Worm (Caenorhabditis elegans): ENCODE measurements around the gene C27D6.3.

C27D6.3 gene

ce11 chrII:5187469-5187868 lies 13.2 kb upstream of the C27D6.3 start, which contains the start of gene crh-2:
Gene crh-2, minus strand, starts transcription at chrII:5187569.
- TF ChIP-seq unc-62 (GFP tag; optimal IDR thresholded peaks at IDR 0.05): no peak

ce11 chrII:5186870-5187269 lies 12.6 kb upstream of the C27D6.3 start:
- TF ChIP-seq unc-62 (GFP tag; optimal IDR thresholded peaks at IDR 0.05): no peak

ce11 chrII:5185955-5186539 lies 11.8 kb upstream of the C27D6.3 start:
- no peak for TF ChIP-seq unc-62 (GFP tag; optimal IDR thresholded peaks at IDR 0.05)

- no peak for TF ChIP-seq unc-62 (GFP tag; optimal IDR thresholded peaks at IDR 0.05)
Observed at ce11 chrII:5184661-5185545, 10.6 kb upstream of the C27D6.3 start.

ce11 chrII:5183207-5183606 lies 8.9 kb upstream of the C27D6.3 start:
- TF ChIP-seq unc-62 (GFP tag; optimal IDR thresholded peaks at IDR 0.05): no peak

ce11 chrII:5182451-5182850 lies 8.2 kb upstream of the C27D6.3 start:
- no peak for TF ChIP-seq unc-62 (GFP tag; optimal IDR thresholded peaks at IDR 0.05)

DNA sequence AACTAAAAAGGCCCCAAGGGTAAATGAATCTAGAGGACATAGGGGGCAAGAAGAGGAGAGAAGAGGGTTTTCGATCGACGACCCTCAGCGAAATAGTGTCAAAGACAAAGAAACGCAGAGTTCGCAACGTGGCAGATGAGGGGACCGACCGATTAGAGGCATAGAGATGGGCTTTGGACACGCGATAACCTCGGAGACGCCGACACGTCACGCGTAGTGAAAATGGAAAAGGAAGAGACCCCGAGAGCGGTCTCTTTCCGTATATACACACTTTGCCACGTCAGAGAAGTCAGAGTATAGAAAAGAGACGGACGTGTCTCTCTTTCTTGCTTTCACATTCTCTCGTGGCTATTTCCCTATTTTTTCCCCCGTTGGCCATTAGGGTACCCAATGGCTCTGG lies 7.2 kb upstream of the C27D6.3 start:
- TF ChIP-seq unc-62 (GFP tag; optimal IDR thresholded peaks at IDR 0.05): no peak

- no peak for TF ChIP-seq unc-62 (GFP tag; optimal IDR thresholded peaks at IDR 0.05)
Observed at ce11 chrII:5180272-5180671, 6.0 kb upstream of the C27D6.3 start.

ce11 chrII:5178609-5179008 lies 4.3 kb upstream of the C27D6.3 start:
- TF ChIP-seq unc-62 (GFP tag; optimal IDR thresholded peaks at IDR 0.05): no peak

DNA sequence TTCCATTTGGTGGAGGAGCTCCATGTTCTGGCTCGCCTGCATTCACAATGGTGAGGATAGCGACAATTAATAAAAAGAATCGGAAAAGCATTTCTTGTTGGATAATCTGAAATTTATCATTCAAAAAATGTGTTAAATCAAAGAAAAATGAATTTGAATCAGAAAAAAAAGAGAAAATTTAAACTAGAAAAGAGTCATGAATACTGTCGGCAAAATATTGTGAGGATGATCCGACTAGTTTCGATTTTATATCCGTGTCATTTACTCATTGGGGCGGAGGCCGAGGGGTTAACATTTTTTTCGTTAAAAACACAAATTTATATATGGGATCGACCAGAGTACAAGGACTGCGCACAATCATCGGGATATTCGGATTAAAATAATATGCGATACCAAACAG lies 3.6 kb upstream of the C27D6.3 start, which contains the start of gene C27D6.12:
C27D6.12 (minus strand) TSS at position 101 of the 400 bp plus-strand sequence.
- no peak for TF ChIP-seq unc-62 (GFP tag; optimal IDR thresholded peaks at IDR 0.05)

ce11 chrII:5176934-5177333 lies 2.7 kb upstream of the C27D6.3 start:
- TF ChIP-seq unc-62 (GFP tag; optimal IDR thresholded peaks at IDR 0.05): no peak

DNA sequence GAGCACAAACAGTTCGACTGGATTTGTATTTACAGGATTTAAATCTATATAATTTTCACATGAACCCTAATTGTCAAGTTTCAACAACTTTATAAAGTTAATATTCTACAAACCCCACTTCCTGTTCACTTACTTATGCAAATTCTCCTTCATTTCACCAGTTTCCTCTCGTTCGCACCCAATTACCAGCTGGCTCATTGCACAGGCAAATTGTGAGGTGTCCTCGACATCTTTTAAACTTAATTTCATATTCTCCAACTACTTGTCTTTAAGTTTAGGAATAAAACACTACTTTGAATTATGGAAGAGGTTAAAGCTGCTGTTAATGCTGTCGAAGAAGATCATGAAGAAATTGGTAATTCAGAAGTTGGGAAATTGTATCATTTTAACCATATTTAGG lies 1.8 kb downstream of the C27D6.3 start, which contains the start of gene C27D6.1:
C27D6.1 (plus strand) TSS at position 301 of the 400 bp plus-strand sequence.
- TF ChIP-seq unc-62 (GFP tag; optimal IDR thresholded peaks at IDR 0.05): no peak

ce11 chrII:5171610-5172009 lies 2.7 kb downstream of the C27D6.3 start, which contains the start of gene C27D6.15:
Gene C27D6.15, plus strand, starts transcription at chrII:5171910.
- TF ChIP-seq unc-62 (GFP tag; optimal IDR thresholded peaks at IDR 0.05): no peak

- TF ChIP-seq unc-62 (GFP tag; optimal IDR thresholded peaks at IDR 0.05): no peak
Observed at ce11 chrII:5170932-5171331, 3.3 kb downstream of the C27D6.3 start, which contains the start of gene srb-1. Gene srb-1, minus strand, starts transcription at chrII:5171032.

DNA sequence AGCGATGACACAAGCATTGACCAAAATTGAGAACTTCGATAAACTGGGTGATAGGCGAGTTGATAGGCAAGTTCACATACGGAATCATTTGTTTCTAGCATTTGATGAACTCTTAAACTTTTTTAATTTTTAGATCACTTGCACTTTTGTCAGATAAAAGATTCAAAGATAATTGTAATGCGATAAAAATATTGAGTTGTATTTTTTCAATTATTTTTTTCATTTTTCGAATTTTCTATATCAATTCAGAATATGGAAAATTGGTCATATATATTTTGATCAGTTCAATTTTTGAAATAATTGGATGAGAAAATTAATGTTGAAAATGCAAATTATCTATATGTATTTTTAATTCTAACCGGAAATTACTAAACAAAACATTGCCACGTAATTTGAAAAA lies 7.5 kb downstream of the C27D6.3 start, which contains the start of gene srb-3:
srb-3 (minus strand) TSS at position 101 of the 400 bp plus-strand sequence.
- TF ChIP-seq unc-62 (GFP tag; optimal IDR thresholded peaks at IDR 0.05): no peak

ce11 chrII:5163283-5163682 lies 11.0 kb downstream of the C27D6.3 start, which contains the start of gene srb-5:
Gene srb-5, minus strand, starts transcription at chrII:5163383.
- TF ChIP-seq unc-62 (GFP tag; optimal IDR thresholded peaks at IDR 0.05): no peak

DNA sequence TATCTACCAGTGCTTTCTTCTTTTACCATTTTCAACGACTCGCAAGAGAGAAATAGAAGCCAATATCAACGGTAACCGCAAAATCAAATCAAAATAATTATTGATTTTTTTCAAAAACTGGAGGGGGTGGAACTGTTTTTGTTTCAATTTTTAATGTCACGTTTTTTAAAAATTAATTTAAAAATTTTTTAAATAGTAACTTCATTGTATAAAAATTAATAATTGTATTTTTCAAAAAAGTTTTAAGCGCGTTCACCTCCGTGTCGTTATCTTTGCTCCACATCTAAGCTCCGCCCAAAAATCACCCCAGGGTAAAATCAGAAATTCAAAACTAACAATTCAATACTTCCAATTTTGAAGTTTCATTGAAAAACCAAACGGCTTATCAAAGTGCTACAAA lies 13.2 kb downstream of the C27D6.3 start, which contains the start of gene C27D6.11:
C27D6.11 (minus strand) TSS at position 101 of the 400 bp plus-strand sequence.
- TF ChIP-seq unc-62 (GFP tag; optimal IDR thresholded peaks at IDR 0.05): no peak
